Worm (Caenorhabditis elegans) whole organism, L3 larva: ENCODE data around the gene C27D6.15.
A peak's percentile ranks its signal among the peaks of the same experiment; 100 is the strongest.

Experiments
- R02D3.7 ChIP-seq: fragments of 150-350 bp; optimal IDR thresholded peaks from 2 replicates; lab custom pipeline; 2014; ENCODE audit warnings: missing biosample characterization, missing genetic modification characterization
- ZK546.5 ChIP-seq: sonication (generic microtip); optimal IDR thresholded peaks from 2 replicates; lab custom pipeline; 2017; ENCODE audit warnings: missing biosample characterization, missing genetic modification characterization
- aly-2 ChIP-seq: fragments of 150-350 bp; optimal IDR thresholded peaks from 2 replicates; lab custom pipeline; 2014; ENCODE audit warnings: missing biosample characterization, missing genetic modification characterization
- ama-1 ChIP-seq: fragments of 150-350 bp; optimal IDR thresholded peaks from 2 replicates; lab custom pipeline; 2018
- ceh-16 ChIP-seq: sonication (generic microtip); optimal IDR thresholded peaks from 2 replicates; lab custom pipeline; 2017; ENCODE audit warnings: missing biosample characterization, missing genetic modification characterization
- ceh-82 ChIP-seq: fragments of 150-350 bp; optimal IDR thresholded peaks from 2 replicates; lab custom pipeline; 2014; ENCODE audit warnings: missing biosample characterization, missing genetic modification characterization
- egl-5 ChIP-seq: fragments of 150-350 bp; optimal IDR thresholded peaks from 2 replicates; lab custom pipeline; 2017; ENCODE audit warnings: missing biosample characterization, missing genetic modification reagents, missing genetic modification characterization, inconsistent platforms
- elt-1 ChIP-seq: fragments of 150-350 bp; optimal IDR thresholded peaks from 2 replicates; lab custom pipeline; 2014; ENCODE audit warnings: missing biosample characterization, missing genetic modification characterization
- elt-2 ChIP-seq: sonication (generic microtip); optimal IDR thresholded peaks from 2 replicates; lab custom pipeline; 2016; ENCODE audit warnings: missing genetic modification reagents, mild to moderate bottlenecking, missing genetic modification characterization, missing compliant biosample characterization
- fkh-10 ChIP-seq: sonication (generic microtip); optimal IDR thresholded peaks from 2 replicates; lab custom pipeline; 2017; ENCODE audit warnings: missing biosample characterization, missing genetic modification reagents, missing genetic modification characterization
- fkh-2 ChIP-seq: fragments of 150-350 bp; optimal IDR thresholded peaks from 2 replicates; lab custom pipeline; 2014; ENCODE audit warnings: missing biosample characterization, missing genetic modification reagents, missing genetic modification characterization
- fos-1 ChIP-seq: fragments of 150-350 bp; optimal IDR thresholded peaks from 2 replicates; lab custom pipeline; 2014; ENCODE audit warnings: missing biosample characterization, missing genetic modification characterization
- hmg-11 ChIP-seq: sonication (generic microtip); optimal IDR thresholded peaks from 2 replicates; lab custom pipeline; 2016; ENCODE audit warnings: missing genetic modification characterization, missing compliant biosample characterization
- jun-1 ChIP-seq: fragments of 150-350 bp; optimal IDR thresholded peaks from 2 replicates; lab custom pipeline; 2014; ENCODE audit warnings: missing biosample characterization, missing genetic modification reagents, missing genetic modification characterization
- lin-39 ChIP-seq: fragments of 150-350 bp; optimal IDR thresholded peaks from 2 replicates; lab custom pipeline; 2018; ENCODE audit warnings: missing biosample characterization, missing genetic modification reagents, missing genetic modification characterization
- lsy-12 ChIP-seq: sonication (generic microtip); optimal IDR thresholded peaks from 2 replicates; lab custom pipeline; 2016; ENCODE audit warnings: mild to moderate bottlenecking, missing genetic modification characterization, missing compliant biosample characterization
- mdl-1 ChIP-seq: fragments of 150-350 bp; optimal IDR thresholded peaks from 2 replicates; lab custom pipeline; 2014; ENCODE audit warnings: missing biosample characterization, missing genetic modification characterization
- mml-1 ChIP-seq: fragments of 150-350 bp; sonication (generic microtip); optimal IDR thresholded peaks from 3 replicates; lab custom pipeline; 2014; ENCODE audit warnings: missing biosample characterization, missing genetic modification characterization
- nhr-23 ChIP-seq: fragments of 150-350 bp; optimal IDR thresholded peaks from 2 replicates; lab custom pipeline; 2014; ENCODE audit warnings: missing biosample characterization, missing genetic modification reagents, missing genetic modification characterization
- nhr-237 ChIP-seq: fragments of 150-350 bp; optimal IDR thresholded peaks from 2 replicates; lab custom pipeline; 2014; ENCODE audit warnings: missing biosample characterization, missing genetic modification characterization
- nhr-25 ChIP-seq: sonication (generic microtip); optimal IDR thresholded peaks from 2 replicates; lab custom pipeline; 2017; ENCODE audit warnings: missing biosample characterization, missing genetic modification characterization
- nhr-43 ChIP-seq: sonication (generic microtip); optimal IDR thresholded peaks from 2 replicates; lab custom pipeline; 2016; ENCODE audit warnings: mild to moderate bottlenecking, missing genetic modification characterization, missing compliant biosample characterization; ENCODE audit not compliant: poor library complexity, severe bottlenecking
- nhr-76 ChIP-seq: fragments of 150-350 bp; sonication (generic microtip); optimal IDR thresholded peaks from 5 replicates; lab custom pipeline; 2014; ENCODE audit warnings: missing biosample characterization, missing genetic modification characterization
- sea-2 ChIP-seq: fragments of 150-350 bp; sonication (generic microtip); optimal IDR thresholded peaks from 4 replicates; lab custom pipeline; 2014; ENCODE audit warnings: missing biosample characterization, missing genetic modification reagents, missing genetic modification characterization
- snpc-4 ChIP-seq: fragments of 150-350 bp; optimal IDR thresholded peaks from 2 replicates; lab custom pipeline; 2014; ENCODE audit warnings: missing biosample characterization, missing genetic modification characterization
- tbx-2 ChIP-seq: sonication (generic microtip); optimal IDR thresholded peaks from 2 replicates; lab custom pipeline; 2016; ENCODE audit warnings: mild to moderate bottlenecking, missing genetic modification characterization, missing compliant biosample characterization
- unc-39 ChIP-seq: sonication (generic microtip); optimal IDR thresholded peaks from 4 replicates; lab custom pipeline; 2017; ENCODE audit warnings: missing biosample characterization, missing genetic modification characterization
- unc-62 ChIP-seq: fragments of 150-350 bp; sonication (generic microtip); optimal IDR thresholded peaks from 4 replicates; lab custom pipeline; 2014; ENCODE audit warnings: missing biosample characterization, missing genetic modification reagents, missing genetic modification characterization
- ztf-11 ChIP-seq: fragments of 150-350 bp; optimal IDR thresholded peaks from 2 replicates; lab custom pipeline; 2014; ENCODE audit warnings: missing biosample characterization, missing genetic modification characterization

The C27D6.15 gene

DNA sequence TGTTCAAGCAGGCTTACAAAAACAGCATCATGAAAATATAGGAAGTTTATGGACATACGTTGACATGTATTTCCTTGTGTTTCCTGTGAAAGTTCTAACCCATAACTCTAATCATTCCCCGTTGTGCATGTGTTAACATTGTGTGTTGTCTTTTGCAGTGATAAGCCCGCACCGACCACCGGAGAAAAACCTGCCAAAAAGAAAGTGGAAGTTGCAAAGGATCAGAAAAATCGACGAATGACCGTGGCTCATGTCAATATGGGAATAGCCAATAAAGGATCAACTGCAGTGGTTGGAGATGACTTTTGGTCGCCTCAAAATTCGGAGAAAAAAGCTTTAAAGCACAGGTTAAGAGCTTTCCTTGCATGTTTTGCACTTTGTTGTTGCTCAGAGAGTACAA, 33.6 kb downstream of the C27D6.15 start:
- TF ChIP-seq snpc-4 (tag; lab: Kevin White, UChicago) (no peak), elt-2 (peak; percentile 39)

DNA sequence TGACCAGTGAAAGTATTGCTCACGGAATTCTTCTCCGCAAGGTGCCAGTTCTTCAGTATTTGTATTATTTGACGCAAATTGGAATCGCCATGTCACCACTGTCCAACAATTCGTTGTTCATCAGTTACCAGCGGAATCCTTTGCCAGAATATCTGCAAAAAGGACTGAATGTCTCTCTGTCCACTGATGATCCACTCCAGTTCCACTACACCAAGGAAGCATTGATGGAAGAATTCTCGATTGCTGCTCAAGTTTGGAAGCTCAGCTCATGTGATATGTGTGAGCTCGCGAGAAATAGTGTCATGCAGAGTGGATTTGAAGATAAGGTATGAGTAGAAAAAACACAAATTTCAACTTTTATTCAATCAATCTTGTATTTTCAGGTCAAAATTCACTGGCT, 37.4 kb downstream of the C27D6.15 start:
- TF ChIP-seq unc-39 (tag; lab: Kevin White, UChicago), result no peak
- TF ChIP-seq ama-1 (lab: Kevin White, UChicago), result peak; percentile 55

DNA sequence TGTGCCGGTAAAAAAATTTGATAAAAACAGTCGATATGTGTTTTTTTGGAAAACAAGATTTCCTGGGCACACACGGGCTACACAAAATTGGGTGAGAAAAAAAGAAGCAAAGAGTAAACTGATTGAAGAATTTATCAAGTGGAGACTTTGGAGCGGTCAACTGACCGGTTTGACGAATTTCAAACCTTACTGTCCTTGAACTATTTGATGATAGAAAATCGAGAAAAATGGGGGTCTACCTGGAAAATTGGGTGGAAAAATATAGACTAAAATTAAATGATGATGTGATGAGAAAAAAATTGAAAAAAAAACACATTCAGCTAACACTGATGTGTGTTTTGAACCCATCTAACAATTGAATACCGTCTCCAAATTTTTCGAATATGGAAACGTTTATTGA, 39.1 kb downstream of the C27D6.15 start, which contains the start of gene C34F11.8:
C34F11.8 (minus strand) TSS at position 135 of the 400 bp plus-strand sequence.
- no peak for TF ChIP-seq egl-5
- no peak for TF ChIP-seq unc-62 (GFP tag; lab: Kevin White, UChicago)
- TF ChIP-seq R02D3.7 (tag; lab: Kevin White, UChicago), result no peak
- peak; percentile 29 for TF ChIP-seq nhr-23 (tag; lab: Kevin White, UChicago)
- no peak for TF ChIP-seq lin-39
- TF ChIP-seq mdl-1 (tag; lab: Kevin White, UChicago), result no peak
- TF ChIP-seq nhr-237, result no peak
- no peak for TF ChIP-seq aly-2

DNA sequence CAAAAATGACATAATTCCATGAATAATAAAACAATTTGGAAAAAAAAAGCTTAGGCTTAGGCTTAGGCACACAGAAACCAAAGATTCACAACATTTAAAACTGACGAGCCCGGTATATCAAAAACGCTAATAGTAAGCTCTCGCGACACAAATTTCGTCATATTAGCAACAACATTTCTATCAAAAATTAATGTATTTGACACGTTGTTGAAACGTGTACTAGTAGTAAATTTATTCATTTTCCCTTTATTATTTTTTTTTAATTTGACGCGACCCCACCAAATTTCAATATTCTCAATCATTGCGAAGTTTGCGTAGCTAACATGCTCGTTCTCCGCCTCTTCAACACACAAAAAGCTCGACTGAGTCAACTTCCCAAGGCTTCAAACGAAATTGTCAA, 40.3 kb downstream of the C27D6.15 start, which contains the start of gene C34F11.2:
C34F11.2 (plus strand) TSS at position 301 of the 400 bp plus-strand sequence.
- TF ChIP-seq unc-62 (GFP tag; lab: Kevin White, UChicago) (no peak), nhr-237 (no peak), nhr-43 (tag; lab: Kevin White, UChicago) (no peak), mml-1 (tag; lab: Kevin White, UChicago) (no peak), ceh-82 (no peak)

DNA sequence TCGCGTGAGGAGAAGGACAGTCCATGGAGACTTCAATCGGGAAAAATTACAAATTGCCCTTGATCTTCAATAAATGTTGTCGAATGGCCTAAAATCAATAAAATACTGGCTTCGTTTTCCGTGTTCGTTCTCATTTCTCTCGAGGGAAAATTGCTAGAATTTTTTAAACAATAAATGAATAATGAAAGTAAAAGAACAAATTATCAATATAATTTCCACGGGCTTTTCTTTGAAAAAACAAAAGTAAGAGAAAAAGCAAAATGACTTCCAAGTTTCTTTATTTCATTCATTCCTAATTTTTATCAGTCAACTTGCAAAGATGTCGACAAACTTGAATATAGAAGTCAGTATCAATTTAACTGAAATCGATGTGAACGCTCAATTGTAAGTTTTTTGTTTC, 41.0 kb downstream of the C27D6.15 start, which contains the start of gene C34F11.1:
C34F11.1 (plus strand) TSS at position 301 of the 400 bp plus-strand sequence.
- no peak for TF ChIP-seq lin-39
- no peak for TF ChIP-seq fkh-2
- no peak for TF ChIP-seq unc-62 (GFP tag; lab: Kevin White, UChicago)
- TF ChIP-seq nhr-25 (tag; lab: Kevin White, UChicago), result no peak
- no peak for TF ChIP-seq hmg-11 (tag; lab: Kevin White, UChicago)
- no peak for TF ChIP-seq fkh-10 (GFP tag; lab: Kevin White, UChicago)
- no peak for TF ChIP-seq jun-1 (tag; lab: Kevin White, UChicago)
- no peak for TF ChIP-seq mdl-1 (tag; lab: Kevin White, UChicago)
- TF ChIP-seq egl-5, result no peak
- TF ChIP-seq ZK546.5 (tag; lab: Kevin White, UChicago), result no peak
- no peak for TF ChIP-seq nhr-43 (tag; lab: Kevin White, UChicago)
- no peak for TF ChIP-seq elt-2

DNA sequence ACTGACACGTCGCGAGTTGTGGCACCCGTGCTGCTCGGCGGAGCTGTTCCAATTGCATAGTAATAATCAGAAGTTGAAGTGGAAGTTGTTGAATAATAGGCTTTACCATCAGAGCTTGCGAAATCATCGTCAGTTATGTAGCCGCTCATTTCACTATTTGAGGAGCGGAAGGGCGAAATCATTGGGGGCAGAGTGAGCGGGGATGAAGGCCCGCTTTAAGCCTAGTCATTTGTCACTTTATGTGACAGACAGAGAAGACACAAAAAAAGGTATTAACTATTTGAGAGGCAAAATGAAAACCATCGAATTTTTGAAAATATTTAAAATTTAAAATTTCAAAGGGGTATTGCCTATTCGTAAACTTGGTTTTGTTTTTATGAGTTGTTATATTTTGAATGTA, 46.6 kb downstream of the C27D6.15 start:
- TF ChIP-seq lin-39 (peak; percentile 63), unc-39 (tag; lab: Kevin White, UChicago) (no peak), nhr-43 (tag; lab: Kevin White, UChicago) (no peak), elt-1 (peak; percentile 6), nhr-237 (no peak), tbx-2 (tag; lab: Kevin White, UChicago) (no peak), nhr-76 (tag; lab: Kevin White, UChicago) (no peak), sea-2 (GFP tag; lab: Kevin White, UChicago) (no peak)
- TF ChIP-seq, all 47 proteins: peak for 2

DNA sequence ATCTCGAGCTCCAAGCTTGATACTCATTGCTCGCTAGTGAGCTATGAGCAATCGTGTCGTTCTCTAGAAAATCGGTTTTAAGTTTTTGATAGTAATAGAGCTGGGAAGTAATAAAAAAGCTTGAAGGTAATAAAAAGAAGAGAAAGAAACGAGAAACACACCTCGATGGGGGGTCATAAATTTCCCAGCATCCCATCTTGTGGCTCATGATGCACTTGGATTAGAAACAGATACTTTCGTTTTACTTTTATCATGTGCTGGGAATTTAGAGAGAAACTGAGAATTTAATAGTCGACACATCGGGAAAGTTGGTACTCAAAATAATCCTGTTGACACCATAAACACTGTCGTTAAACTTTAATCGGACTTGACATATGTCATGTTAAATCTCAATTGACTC, 48.9 kb downstream of the C27D6.15 start:
- TF ChIP-seq lsy-12, result no peak
- TF ChIP-seq fos-1 (tag; lab: Kevin White, UChicago), result no peak
- TF ChIP-seq ceh-82, result no peak
- no peak for TF ChIP-seq unc-62 (GFP tag; lab: Kevin White, UChicago)
- TF ChIP-seq egl-5, result peak; percentile 91
- TF ChIP-seq ceh-16 (tag; lab: Kevin White, UChicago), result no peak
- no peak for TF ChIP-seq ztf-11 (tag; lab: Kevin White, UChicago)
- no peak for TF ChIP-seq ama-1 (lab: Kevin White, UChicago)
- TF ChIP-seq, all 47 proteins: peak for 1
